Worm (Caenorhabditis elegans): Measurements from ENCODE around the gene zhit-1.

The zhit-1 gene

ce11 chrV:5596391-5597030 is at the start of gene zhit-1:
TSS of gene zhit-1 (minus strand) at chrV:5596551.
- TF ChIP-seq unc-62 (GFP tag; optimal IDR thresholded peaks at IDR 0.05), result no peak

- TF ChIP-seq unc-62 (GFP tag; optimal IDR thresholded peaks at IDR 0.05), result no peak
Observed at ce11 chrV:5644171-5644570, 47.8 kb upstream of the zhit-1 start, which contains the start of gene srx-117. TSS of gene srx-117 (plus strand) at chrV:5644471.

- no peak for TF ChIP-seq unc-62 (GFP tag; optimal IDR thresholded peaks at IDR 0.05)
Observed at ce11 chrV:5634445-5634844, 38.1 kb upstream of the zhit-1 start.

- no peak for TF ChIP-seq unc-62 (GFP tag; optimal IDR thresholded peaks at IDR 0.05)
Observed at ce11 chrV:5630792-5631191, 34.4 kb upstream of the zhit-1 start, which contains the start of gene acy-4. TSS of gene acy-4 (minus strand) at chrV:5630892.

ce11 chrV:5628014-5628413 is 31.7 kb upstream of the zhit-1 start:
- TF ChIP-seq unc-62 (GFP tag; optimal IDR thresholded peaks at IDR 0.05), result no peak

ce11 chrV:5621390-5621789 is 25.0 kb upstream of the zhit-1 start, which contains the start of gene M03E7.1:
TSS of gene M03E7.1 (plus strand) at chrV:5621690.
- no peak for TF ChIP-seq unc-62 (GFP tag; optimal IDR thresholded peaks at IDR 0.05)

- TF ChIP-seq unc-62 (GFP tag; optimal IDR thresholded peaks at IDR 0.05), result no peak
Observed at ce11 chrV:5620040-5620439, 23.7 kb upstream of the zhit-1 start, which contains the start of gene memb-2. TSS of gene memb-2 (minus strand) at chrV:5620140.

ce11 chrV:5619372-5619771 is 23.0 kb upstream of the zhit-1 start:
- TF ChIP-seq unc-62 (GFP tag; optimal IDR thresholded peaks at IDR 0.05), result no peak

- TF ChIP-seq unc-62 (GFP tag; optimal IDR thresholded peaks at IDR 0.05), result no peak
Observed at ce11 chrV:5617301-5617700, 20.9 kb upstream of the zhit-1 start, which contains the start of gene M03E7.2. TSS of gene M03E7.2 (plus strand) at chrV:5617601.

- TF ChIP-seq unc-62 (GFP tag; optimal IDR thresholded peaks at IDR 0.05), result no peak
Observed at ce11 chrV:5614724-5615123, 18.4 kb upstream of the zhit-1 start, which contains the start of gene M03E7.3. TSS of gene M03E7.3 (plus strand) at chrV:5615024.

- no peak for TF ChIP-seq unc-62 (GFP tag; optimal IDR thresholded peaks at IDR 0.05)
Observed at ce11 chrV:5613109-5613508, 16.8 kb upstream of the zhit-1 start, which contains the start of gene lrpc-1. TSS of gene lrpc-1 (minus strand) at chrV:5613209.

- no peak for TF ChIP-seq unc-62 (GFP tag; optimal IDR thresholded peaks at IDR 0.05)
Observed at ce11 chrV:5610186-5610585, 13.8 kb upstream of the zhit-1 start.

ce11 chrV:5606255-5606654 is 9.9 kb upstream of the zhit-1 start, which contains the start of gene CD4.1:
TSS of gene CD4.1 (plus strand) at chrV:5606555.
- no peak for TF ChIP-seq unc-62 (GFP tag; optimal IDR thresholded peaks at IDR 0.05)

ce11 chrV:5601263-5601662 is 4.9 kb upstream of the zhit-1 start, which contains the start of gene CD4.8:
TSS of gene CD4.8 (minus strand) at chrV:5601363.
- no peak for TF ChIP-seq unc-62 (GFP tag; optimal IDR thresholded peaks at IDR 0.05)

- TF ChIP-seq unc-62 (GFP tag; optimal IDR thresholded peaks at IDR 0.05), result no peak
Observed at ce11 chrV:5594315-5594714, 2.0 kb downstream of the zhit-1 start, which contains the start of gene crn-2. TSS of gene crn-2 (plus strand) at chrV:5594615.

- TF ChIP-seq unc-62 (GFP tag; optimal IDR thresholded peaks at IDR 0.05), result no peak
Observed at ce11 chrV:5593406-5593805, 2.9 kb downstream of the zhit-1 start, which contains the start of gene mrpl-48. TSS of gene mrpl-48 (plus strand) at chrV:5593706.

- TF ChIP-seq unc-62 (GFP tag; optimal IDR thresholded peaks at IDR 0.05), result no peak
Observed at ce11 chrV:5592323-5592722, 4.0 kb downstream of the zhit-1 start, which contains the start of gene vps-37. TSS of gene vps-37 (plus strand) at chrV:5592700.

Data from whole organism, dauer.